Worm (Caenorhabditis elegans): ENCODE results near the gene F42C5.5.

DNA sequence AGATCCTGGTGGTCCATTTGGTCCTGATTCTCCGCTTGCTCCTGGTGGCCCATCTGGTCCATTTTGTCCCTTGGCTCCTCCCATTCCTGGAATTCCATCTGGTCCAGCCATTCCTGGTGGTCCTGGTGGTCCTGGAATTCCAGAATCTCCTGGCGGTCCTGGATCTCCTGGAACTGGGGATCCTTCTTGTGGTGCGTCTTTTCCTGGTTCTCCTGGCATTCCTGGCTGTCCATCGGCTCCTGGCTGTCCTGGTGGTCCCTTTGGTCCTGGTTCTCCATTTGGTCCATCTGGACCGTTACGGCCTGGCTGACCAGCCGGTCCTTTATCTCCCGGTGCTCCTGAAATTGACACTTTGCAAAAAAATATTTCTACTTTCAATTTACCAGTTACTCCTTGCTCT is 48.4 kb downstream of the F42C5.5 start:
- TF ChIP-seq tbp1 (GFP tag; optimal IDR thresholded peaks at IDR 0.05) (no peak), Y95B8A.8 (GFP tag; IDR thresholded peaks at IDR 0.05) (no peak), gei-17 (GFP tag; optimal IDR thresholded peaks at IDR 0.05) (no peak), akir-1 (GFP tag; optimal IDR thresholded peaks at IDR 0.05) (no peak), mcd-1 (GFP tag; IDR thresholded peaks at IDR 0.05) (no peak), him-1 (tag; optimal IDR thresholded peaks at IDR 0.05) (no peak)

Measured in whole organism, young adult.